Fruit fly (Drosophila melanogaster): ENCODE results near the gene hng3.

DNA sequence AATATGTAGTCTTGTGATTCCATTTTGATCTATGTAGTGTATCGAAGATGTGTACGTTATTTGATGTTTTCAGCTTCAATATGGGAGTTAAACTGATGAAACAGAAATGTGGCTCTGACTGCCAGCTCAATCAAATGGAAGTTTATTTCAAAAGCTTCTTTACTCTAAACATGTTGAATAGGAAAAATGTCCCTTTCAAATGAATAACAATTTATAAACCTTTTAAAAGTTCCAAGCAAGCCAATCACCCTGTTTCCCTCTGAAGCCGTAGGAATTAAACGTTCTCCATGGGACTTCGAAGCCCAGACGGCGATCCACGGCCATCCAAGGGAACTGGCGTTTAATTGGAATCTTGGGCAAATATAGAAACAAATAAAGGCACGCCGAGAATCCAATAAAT lies 48.7 kb upstream of the hng3 start, which contains the start of gene CG13898:
- TF ChIP-seq acj6 (GFP tag; optimal IDR thresholded peaks at IDR 0.05) (no peak), topi (GFP tag; optimal IDR thresholded peaks at IDR 0.05) (no peak), CG11294 (GFP tag; IDR thresholded peaks at IDR 0.05) (no peak), salr (GFP tag; optimal IDR thresholded peaks at IDR 0.05) (no peak), fd59A (GFP tag; optimal IDR thresholded peaks at IDR 0.05) (no peak), Lpt (GFP tag; optimal IDR thresholded peaks at IDR 0.05) (no peak), CG16779 (tag; optimal IDR thresholded peaks at IDR 0.05) (no peak), Met (GFP tag; optimal IDR thresholded peaks at IDR 0.05) (no peak), Sox102F (GFP tag; optimal IDR thresholded peaks at IDR 0.05) (no peak), CG8632 (GFP tag; optimal IDR thresholded peaks at IDR 0.05) (no peak), lz (GFP tag; optimal IDR thresholded peaks at IDR 0.05) (no peak), Hr39 (GFP tag; optimal IDR thresholded peaks at IDR 0.05) (no peak), CG6854 (GFP tag; optimal IDR thresholded peaks at IDR 0.05) (no peak), CG32006 (GFP tag; optimal IDR thresholded peaks at IDR 0.05) (no peak)

All from whole organism, prepupa.